Worm (Caenorhabditis elegans) whole organism, L3 larva: Measurements from ENCODE around the gene F10A3.4.

Experiments used
- ama-1 ChIP-seq: fragments of 150-350 bp; optimal IDR thresholded peaks from 2 replicates; lab custom pipeline; 2018
- ceh-9 ChIP-seq: sonication (generic microtip); optimal IDR thresholded peaks from 2 replicates; lab custom pipeline; 2018; ENCODE audit warnings: missing biosample characterization, missing genetic modification characterization
- egl-27 ChIP-seq: sonication (generic microtip); optimal IDR thresholded peaks from 4 replicates; lab custom pipeline; 2017; ENCODE audit warnings: missing biosample characterization, missing genetic modification reagents, missing genetic modification characterization
- elt-1 ChIP-seq: fragments of 150-350 bp; optimal IDR thresholded peaks from 2 replicates; lab custom pipeline; 2014; ENCODE audit warnings: missing biosample characterization, missing genetic modification characterization
- elt-3 ChIP-seq, 3 experiments: fragments of 150-350 bp in 1 of 3; sonication (generic microtip) in 2 of 3; optimal IDR thresholded peaks; 2 replicates in 2 of 3; 4 replicates in 1 of 3; lab custom pipeline; 2014 to 2017; ENCODE audit warnings: missing biosample characterization in 3 of 3, missing genetic modification characterization in 3 of 3
- nhr-11 ChIP-seq: fragments of 150-350 bp; optimal IDR thresholded peaks from 2 replicates; lab custom pipeline; 2014; ENCODE audit warnings: missing biosample characterization, missing genetic modification characterization
- nhr-23 ChIP-seq: fragments of 150-350 bp; optimal IDR thresholded peaks from 2 replicates; lab custom pipeline; 2014; ENCODE audit warnings: missing biosample characterization, missing genetic modification reagents, missing genetic modification characterization
- nhr-25 ChIP-seq: sonication (generic microtip); optimal IDR thresholded peaks from 2 replicates; lab custom pipeline; 2017; ENCODE audit warnings: missing biosample characterization, missing genetic modification characterization
- nhr-28 ChIP-seq: fragments of 150-350 bp; optimal IDR thresholded peaks from 2 replicates; lab custom pipeline; 2014; ENCODE audit warnings: missing biosample characterization, missing genetic modification characterization
- pha-4 ChIP-seq: fragments of 150-350 bp; optimal IDR thresholded peaks from 2 replicates; lab custom pipeline; 2014; ENCODE audit warnings: missing biosample characterization, missing genetic modification reagents, missing genetic modification characterization
- unc-39 ChIP-seq: sonication (generic microtip); optimal IDR thresholded peaks from 4 replicates; lab custom pipeline; 2017; ENCODE audit warnings: missing biosample characterization, missing genetic modification characterization
- ztf-4 ChIP-seq: fragments of 150-350 bp; optimal IDR thresholded peaks from 2 replicates; lab custom pipeline; 2014; ENCODE audit warnings: missing biosample characterization, missing genetic modification characterization

ce11 chrV:16182918-16183317, 34.0 kb downstream of the F10A3.4 start, which contains the start of gene srh-277:
- TF ChIP-seq nhr-23 (tag; lab: Kevin White, UChicago) (no peak), elt-3 (tag; optimal IDR thresholded peaks at IDR 0.05; lab: Kevin White, UChicago) (no peak), nhr-25 (tag; lab: Kevin White, UChicago) (no peak), nhr-11 (tag; lab: Kevin White, UChicago) (no peak), ama-1 (lab: Kevin White, UChicago) (no peak), pha-4 (tag; lab: Kevin White, UChicago) (no peak), ceh-9 (tag; lab: Kevin White, UChicago) (no peak), elt-1 (no peak), nhr-28 (tag; lab: Kevin White, UChicago) (no peak), egl-27 (tag; lab: Kevin White, UChicago) (no peak), ztf-4 (tag; lab: Kevin White, UChicago) (no peak), unc-39 (tag; lab: Kevin White, UChicago) (no peak)
